Fruit fly (Drosophila melanogaster) whole organism, embryonic: ENCODE measurements around the gene CG14220.
A peak's percentile ranks its signal among the peaks of the same experiment; 100 is the strongest.

Source experiments
- Awh ChIP-seq: fragments of 200-800 bp; sonication (Bioruptor generic); IDR thresholded peaks from 2 replicates; pipeline ENCODE4, ENCODE4 v1.3.6; 2022; ENCODE audit warnings: missing biosample characterization, missing genetic modification characterization
- BtbVII ChIP-seq: fragments of 200-800 bp; sonication (Bioruptor generic); optimal IDR thresholded peaks from 3 replicates; lab custom pipeline; 2017; ENCODE audit warnings: missing biosample characterization, mild to moderate bottlenecking, missing genetic modification characterization
- CG10147 ChIP-seq: fragments of 200-800 bp; sonication (Bioruptor generic); optimal IDR thresholded peaks from 2 replicates; lab custom pipeline; 2019; ENCODE audit warnings: missing biosample characterization, mild to moderate bottlenecking, missing genetic modification characterization, moderate library complexity
- CG10959 ChIP-seq: fragments of 200-800 bp; sonication (Bioruptor generic); IDR thresholded peaks from 2 replicates; pipeline ENCODE4 v1.3.6; 2022; ENCODE audit warnings: missing biosample characterization, missing genetic modification characterization
- CG11723 ChIP-seq: fragments of 200-800 bp; sonication (Bioruptor generic); optimal IDR thresholded peaks from 2 replicates; lab custom pipeline; 2017; ENCODE audit warnings: missing biosample characterization, mild to moderate bottlenecking, missing genetic modification characterization
- CG12104 ChIP-seq: fragments of 200-800 bp; sonication (Bioruptor generic); optimal IDR thresholded peaks from 3 replicates; lab custom pipeline; 2016; ENCODE audit warnings: missing biosample characterization, missing genetic modification characterization
- CG12236 ChIP-seq: fragments of 200-800 bp; sonication (Bioruptor generic); optimal IDR thresholded peaks from 2 replicates; lab custom pipeline; 2016; ENCODE audit warnings: missing biosample characterization, missing genetic modification characterization
- CG12299 ChIP-seq: fragments of 200-800 bp; sonication (Bioruptor generic); optimal IDR thresholded peaks from 2 replicates; lab custom pipeline; 2018; ENCODE audit warnings: missing biosample characterization, mild to moderate bottlenecking, missing genetic modification characterization
- CG14014 ChIP-seq: fragments of 200-800 bp; sonication (Bioruptor generic); IDR thresholded peaks from 2 replicates; pipeline ENCODE4 v1.3.6; 2022; ENCODE audit warnings: missing biosample characterization, missing genetic modification characterization
- CG14965 ChIP-seq: fragments of 200-800 bp; sonication (Bioruptor generic); optimal IDR thresholded peaks from 2 replicates; lab custom pipeline; 2016; ENCODE audit warnings: missing biosample characterization, missing genetic modification characterization, borderline replicate concordance
- CG1603 ChIP-seq: fragments of 200-800 bp; sonication (Bioruptor generic); optimal IDR thresholded peaks from 2 replicates; lab custom pipeline; 2019; ENCODE audit warnings: missing biosample characterization, mild to moderate bottlenecking, missing genetic modification characterization, moderate library complexity
- CG16815 ChIP-seq: fragments of 200-800 bp; sonication (Bioruptor generic); optimal IDR thresholded peaks from 3 replicates; lab custom pipeline; 2017; ENCODE audit warnings: missing biosample characterization, mild to moderate bottlenecking, missing genetic modification characterization
- CG17359 ChIP-seq: fragments of 200-800 bp; sonication (Bioruptor generic); optimal IDR thresholded peaks from 3 replicates; lab custom pipeline; 2018; ENCODE audit warnings: missing biosample characterization, mild to moderate bottlenecking, missing genetic modification characterization, moderate library complexity
- CG17361 ChIP-seq: fragments of 200-800 bp; sonication (Bioruptor generic); IDR thresholded peaks from 3 replicates; pipeline ENCODE4 v1.3.6; 2022; ENCODE audit warnings: missing biosample characterization, missing genetic modification characterization
- CG17802 ChIP-seq: fragments of 200-800 bp; sonication (Bioruptor generic); optimal IDR thresholded peaks from 2 replicates; lab custom pipeline; 2018; ENCODE audit warnings: missing biosample characterization, mild to moderate bottlenecking, missing genetic modification characterization, moderate library complexity
- CG2129 ChIP-seq: fragments of 200-800 bp; sonication (Bioruptor generic); IDR thresholded peaks from 2 replicates; pipeline ENCODE4 v1.3.6; 2022; ENCODE audit warnings: missing biosample characterization, missing genetic modification characterization; ENCODE audit not compliant: partially characterized antibody
- CG30020 ChIP-seq: fragments of 200-800 bp; optimal IDR thresholded peaks from 2 replicates; lab custom pipeline; 2019; ENCODE audit warnings: missing biosample characterization, mild to moderate bottlenecking, missing genetic modification characterization, moderate library complexity
- CG30403 ChIP-seq: fragments of 200-800 bp; sonication (Bioruptor generic); optimal IDR thresholded peaks from 3 replicates; lab custom pipeline; 2016; ENCODE audit warnings: missing biosample characterization, missing genetic modification characterization
- CG5953 ChIP-seq: fragments of 200-800 bp; sonication (Bioruptor generic); IDR thresholded peaks from 2 replicates; pipeline ENCODE4 v1.3.6; 2022; ENCODE audit warnings: missing biosample characterization, missing genetic modification characterization
- CG7556 ChIP-seq: fragments of 200-800 bp; sonication (Bioruptor generic); optimal IDR thresholded peaks from 2 replicates; lab custom pipeline; 2017; ENCODE audit warnings: missing biosample characterization, mild to moderate bottlenecking, missing genetic modification characterization
- CG9876 ChIP-seq: fragments of 200-800 bp; sonication (Bioruptor generic); optimal IDR thresholded peaks from 2 replicates; lab custom pipeline; 2016; ENCODE audit warnings: missing biosample characterization, missing genetic modification characterization
- Chrac-16 ChIP-seq: fragments of 200-800 bp; sonication (Bioruptor generic); optimal IDR thresholded peaks from 3 replicates; lab custom pipeline; 2016; ENCODE audit warnings: missing biosample characterization, missing genetic modification characterization
- E2f2 ChIP-seq: fragments of 200-800 bp; sonication (Bioruptor generic); IDR thresholded peaks from 2 replicates; pipeline ENCODE4 v1.3.6; 2022; ENCODE audit warnings: missing biosample characterization, missing genetic modification characterization
- Gsc ChIP-seq: fragments of 200-800 bp; sonication (Bioruptor generic); IDR thresholded peaks from 2 replicates; pipeline ENCODE4 v1.3.6; 2022; ENCODE audit warnings: missing biosample characterization, missing genetic modification characterization
- Gug ChIP-seq: fragments of 200-800 bp; sonication (Bioruptor generic); IDR thresholded peaks from 4 replicates; pipeline ENCODE4 v1.3.6; 2022; ENCODE audit warnings: missing biosample characterization, missing genetic modification characterization
- HHEX ChIP-seq: fragments of 200-800 bp; sonication (Bioruptor generic); optimal IDR thresholded peaks from 3 replicates; lab custom pipeline; 2017; ENCODE audit warnings: missing biosample characterization, mild to moderate bottlenecking, missing genetic modification characterization, missing genetic modification reagents
- HLH54F ChIP-seq: fragments of 200-800 bp; sonication (Bioruptor generic); optimal IDR thresholded peaks from 3 replicates; lab custom pipeline; 2016; ENCODE audit warnings: missing biosample characterization, missing genetic modification characterization
- HLHmδ ChIP-seq: fragments of 200-800 bp; sonication (Bioruptor generic); optimal IDR thresholded peaks from 2 replicates; lab custom pipeline; 2018; ENCODE audit warnings: missing biosample characterization, mild to moderate bottlenecking, missing genetic modification characterization, moderate library complexity
- Max ChIP-seq: fragments of 200-800 bp; sonication (Bioruptor generic); optimal IDR thresholded peaks from 2 replicates; lab custom pipeline; 2016; ENCODE audit warnings: missing biosample characterization, mild to moderate bottlenecking, missing genetic modification characterization
- Opbp ChIP-seq: fragments of 200-800 bp; sonication (Bioruptor generic); IDR thresholded peaks from 3 replicates; pipeline ENCODE4 v1.3.6; 2022; ENCODE audit warnings: missing biosample characterization, missing genetic modification characterization; ENCODE audit not compliant: partially characterized antibody
- Rx ChIP-seq: fragments of 200-800 bp; sonication (Bioruptor generic); IDR thresholded peaks from 2 replicates; pipeline ENCODE4 v1.3.6; 2022; ENCODE audit warnings: missing biosample characterization, missing genetic modification characterization
- Side ChIP-seq: fragments of 200-800 bp; sonication (Bioruptor generic); optimal IDR thresholded peaks from 2 replicates; lab custom pipeline; 2016; ENCODE audit warnings: missing biosample characterization, missing genetic modification characterization
- Trl ChIP-seq, 3 experiments: fragments of >200 bp in 2 of 3; fragments of 200-800 bp in 1 of 3; sonication (Bioruptor generic) in 1 of 3; optimal IDR thresholded peaks; 2 replicates in 1 of 3; 3 replicates in 2 of 3; lab custom pipeline; 2016 to 2017; ENCODE audit warnings: missing biosample characterization in 1 of 3, missing genetic modification characterization in 1 of 3
- Xbp1 ChIP-seq: fragments of 200-800 bp; sonication (Bioruptor generic); optimal IDR thresholded peaks from 3 replicates; lab custom pipeline; 2016; ENCODE audit warnings: missing biosample characterization, mild to moderate bottlenecking, missing genetic modification characterization
- en ChIP-seq: fragments of 200-800 bp; sonication (Bioruptor generic); optimal IDR thresholded peaks from 2 replicates; lab custom pipeline; 2016; ENCODE audit warnings: missing biosample characterization, missing genetic modification characterization
- fd96Cb ChIP-seq: fragments of 200-800 bp; sonication (Bioruptor generic); optimal IDR thresholded peaks from 2 replicates; lab custom pipeline; 2018; ENCODE audit warnings: missing biosample characterization, mild to moderate bottlenecking, missing genetic modification characterization, moderate library complexity
- grau ChIP-seq: fragments of 200-800 bp; optimal IDR thresholded peaks from 3 replicates; lab custom pipeline; 2019; ENCODE audit warnings: missing biosample characterization, mild to moderate bottlenecking, missing genetic modification characterization, moderate library complexity
- ham ChIP-seq: fragments of 200-800 bp; sonication (Bioruptor generic); IDR thresholded peaks from 2 replicates; pipeline ENCODE4 v1.3.6; 2022; ENCODE audit warnings: missing biosample characterization, missing genetic modification characterization
- otp ChIP-seq: fragments of 200-800 bp; sonication (Bioruptor generic); IDR thresholded peaks from 3 replicates; pipeline ENCODE4, ENCODE4 v1.3.6; 2022; ENCODE audit warnings: missing biosample characterization, missing genetic modification characterization
- pnt ChIP-seq: fragments of 200-800 bp; sonication (Bioruptor generic); optimal IDR thresholded peaks from 3 replicates; lab custom pipeline; 2016; ENCODE audit warnings: missing biosample characterization, missing genetic modification characterization
- psq ChIP-seq: fragments of 200-800 bp; sonication (Bioruptor generic); optimal IDR thresholded peaks from 2 replicates; lab custom pipeline; 2017; ENCODE audit warnings: missing biosample characterization, missing genetic modification characterization
- pzg ChIP-seq: fragments of 200-800 bp; sonication (Bioruptor generic); optimal IDR thresholded peaks from 3 replicates; lab custom pipeline; 2018; ENCODE audit warnings: missing biosample characterization, mild to moderate bottlenecking, missing genetic modification characterization, moderate library complexity
- sens ChIP-seq: fragments of 200-800 bp; sonication (Bioruptor generic); peaks from one replicate; lab custom pipeline; 2016; ENCODE audit warnings: missing biosample characterization, missing genetic modification characterization
- sim ChIP-seq: fragments of 200-800 bp; sonication (Bioruptor generic); IDR thresholded peaks from 2 replicates; pipeline ENCODE4 v1.3.6; 2022; ENCODE audit warnings: missing biosample characterization, missing genetic modification characterization
- stwl ChIP-seq: fragments of 200-800 bp; sonication (Bioruptor generic); optimal IDR thresholded peaks from 3 replicates; lab custom pipeline; 2018; ENCODE audit warnings: missing biosample characterization, mild to moderate bottlenecking, missing genetic modification characterization, moderate library complexity
- tin ChIP-seq: fragments of 200-800 bp; sonication (Bioruptor generic); optimal IDR thresholded peaks from 3 replicates; lab custom pipeline; 2016; ENCODE audit warnings: missing biosample characterization, missing genetic modification characterization
- tna ChIP-seq: fragments of 200-800 bp; sonication (Bioruptor generic); IDR thresholded peaks from 2 replicates; pipeline ENCODE4 v1.3.6; 2022; ENCODE audit warnings: missing biosample characterization, missing genetic modification characterization; ENCODE audit not compliant: partially characterized antibody
- zf30C ChIP-seq: fragments of 200-800 bp; sonication (Bioruptor generic); optimal IDR thresholded peaks from 3 replicates; lab custom pipeline; 2018; ENCODE audit warnings: missing biosample characterization, mild to moderate bottlenecking, missing genetic modification characterization

The CG14220 gene

DNA sequence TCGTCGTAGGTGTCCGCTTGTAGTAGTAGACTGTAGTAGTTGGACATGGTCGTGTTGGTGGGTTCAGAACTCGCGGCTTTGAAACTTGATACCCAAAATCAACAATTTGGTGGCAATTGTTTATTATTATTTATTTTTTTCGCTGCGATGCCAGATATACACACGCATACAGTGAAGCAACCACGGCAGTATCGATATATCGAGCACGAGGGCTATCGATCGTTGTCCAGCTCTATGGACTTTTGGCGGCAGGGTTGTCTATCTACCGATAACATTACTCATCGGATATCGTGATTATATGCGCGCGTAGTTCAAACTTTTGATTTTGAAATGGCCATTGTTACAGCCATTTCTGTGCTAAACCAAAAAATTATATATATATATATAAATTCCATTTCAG lies at the start of gene CG14220 (continued):
- TF ChIP-seq CG7556 = no peak

DNA sequence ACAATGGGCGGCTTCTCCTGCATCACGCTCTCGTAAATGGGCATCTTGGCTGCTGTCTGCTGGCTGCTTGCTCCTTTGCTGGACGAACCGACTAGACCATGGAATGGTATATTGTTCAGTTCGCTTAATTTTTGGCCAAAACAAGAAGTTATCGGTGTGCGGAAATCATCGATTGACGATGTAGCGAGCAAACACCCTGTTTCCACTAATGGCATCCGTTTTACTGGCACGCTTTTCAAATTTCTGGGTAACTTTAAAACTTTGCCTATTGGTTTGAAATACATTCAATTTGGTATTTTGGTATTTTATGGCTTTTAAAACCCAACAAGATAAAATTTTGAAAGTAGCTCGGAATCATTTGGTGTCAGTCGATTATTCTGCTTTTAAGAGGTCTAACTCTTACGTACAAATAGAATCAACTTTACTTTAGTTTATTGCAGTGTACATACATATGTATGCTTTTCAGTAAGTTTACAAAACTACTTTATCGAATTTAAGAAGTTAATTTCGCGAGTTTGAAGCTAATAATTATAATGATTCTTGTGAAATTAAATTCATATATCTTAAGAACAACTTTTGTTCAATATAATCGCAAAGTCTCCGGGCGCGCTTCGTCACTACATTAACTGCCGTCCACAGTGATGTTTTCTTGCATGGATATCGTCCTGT lies 44.4 kb upstream of the CG14220 start, which contains the start of gene Arp10:
TSS of gene Arp10 (minus strand) at position 304 of the 669 bp plus-strand sequence.
- TF ChIP-seq sens (GFP tag; lab: Kevin White, UChicago) (peak; percentile 72), HHEX (GFP tag; lab: Kevin White, UChicago) (no peak), CG14014 (GFP tag; lab: Robert Waterston, UW) (0 out of 2 replicates have a peak, but pooled peaks have one; percentile 9), CG12104 (no peak), CG5953 (GFP tag; lab: Robert Waterston, UW) (no peak), Max (GFP tag; lab: Kevin White, UChicago) (no peak), en (no peak), psq (no peak), CG16815 (no peak), Gug (GFP tag; lab: Robert Waterston, UW) (no peak), CG10959 (GFP tag; lab: Robert Waterston, UW) (no peak), CG30403 (GFP tag; lab: Kevin White, UChicago) (peak; percentile 23), pzg (GFP tag; lab: Kevin White, UChicago) (peak; percentile 59), Awh (GFP tag; lab: Robert Waterston, UW) (no peak), BtbVII (GFP tag; lab: Kevin White, UChicago) (no peak), CG11723 (GFP tag; lab: Kevin White, UChicago) (no peak), fd96Cb (tag; lab: Kevin White, UChicago) (no peak), HLH54F (GFP tag; lab: Kevin White, UChicago) (no peak), CG17802 (tag; lab: Kevin White, UChicago) (peak; percentile 83), CG17361 (GFP tag; lab: Robert Waterston, UW) (0 out of 3 replicates have a peak, but pooled peaks have one; percentile 35), ham (no peak), CG7556 (no peak), CG10147 (GFP tag; lab: Kevin White, UChicago) (no peak), stwl (tag; lab: Kevin White, UChicago) (peak; percentile 43), Gsc (GFP tag; lab: Robert Waterston, UW) (no peak), Rx (GFP tag; lab: Robert Waterston, UW) (no peak), CG14965 (GFP tag; lab: Kevin White, UChicago) (no peak), CG12236 (GFP tag; lab: Kevin White, UChicago) (no peak), tin (GFP tag; lab: Kevin White, UChicago) (no peak), otp (no peak), tna (GFP tag; lab: Robert Waterston, UW) (no peak), Chrac-16 (GFP tag; lab: Kevin White, UChicago) (no peak), Trl (optimal IDR thresholded peaks at IDR 0.05; lab: Kevin White, UChicago) (no peak), Trl (GFP tag; optimal IDR thresholded peaks at IDR 0.05; lab: Kevin White, UChicago) (peak; percentile 41), Side (GFP tag; lab: Kevin White, UChicago) (no peak), CG12299 (no peak), CG2129 (GFP tag; lab: Robert Waterston, UW) (no peak), Opbp (GFP tag; lab: Robert Waterston, UW) (peak; percentile 60; the same call in 1 of the 3 replicates), HLHmδ (GFP tag; lab: Kevin White, UChicago) (no peak), sim (GFP tag; lab: Robert Waterston, UW) (no peak), zf30C (GFP tag; lab: Kevin White, UChicago) (peak; percentile 58), CG1603 (peak; percentile 64), pnt (GFP tag; lab: Kevin White, UChicago) (no peak), CG17359 (tag; lab: Kevin White, UChicago) (no peak), Xbp1 (GFP tag; lab: Kevin White, UChicago) (peak; percentile 31), E2f2 (peak; percentile 75), grau (tag; lab: Kevin White, UChicago) (peak; percentile 46), CG30020 (tag; lab: Kevin White, UChicago) (peak; percentile 88), CG9876 (no peak)
